Fruit fly (Drosophila melanogaster): Measurements from ENCODE around the gene sofe.

The sofe gene

DNA sequence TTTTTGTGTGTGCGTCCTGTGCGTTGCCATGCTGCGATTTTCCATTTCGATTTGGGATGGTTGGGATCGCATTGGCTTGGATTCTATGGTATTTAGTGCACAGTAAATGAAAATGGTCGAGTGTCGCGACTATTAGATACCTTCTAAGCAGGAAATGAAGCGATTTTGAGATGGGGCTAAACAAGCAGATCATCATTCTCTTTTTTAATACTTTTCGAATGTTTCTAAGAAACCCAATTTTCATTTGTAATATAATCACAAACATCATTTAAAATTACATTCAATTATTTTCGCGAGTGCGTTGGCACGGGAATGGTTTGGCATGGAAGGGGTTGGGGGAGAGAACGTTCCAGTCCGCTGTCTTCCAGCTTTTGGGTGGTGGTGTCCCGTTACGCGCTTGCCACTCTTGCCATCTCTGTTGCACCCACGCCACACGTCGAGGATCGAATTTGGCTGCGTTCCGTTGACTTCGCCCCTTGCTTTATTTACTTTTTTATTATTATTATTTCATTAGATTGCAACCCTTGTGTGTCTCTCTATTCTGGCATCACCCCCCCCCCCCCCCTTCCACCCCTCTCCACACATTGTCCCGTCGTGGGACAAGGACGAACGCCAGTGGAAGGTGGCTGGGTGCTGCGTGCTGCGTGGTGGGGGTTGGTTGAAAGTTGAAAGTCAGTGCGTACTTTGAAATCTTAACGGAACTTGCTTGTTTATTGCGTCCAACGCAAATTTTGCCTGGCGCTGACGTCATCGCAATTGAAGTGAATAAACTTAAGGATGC, 31.7 kb downstream of the sofe start (continued):
- TF ChIP-seq klu (GFP tag; IDR thresholded peaks at IDR 0.05) (no peak), CG18262 (tag; optimal IDR thresholded peaks at IDR 0.05) (peak; percentile 71), CG6854 (GFP tag; optimal IDR thresholded peaks at IDR 0.05) (no peak), lab (GFP tag; optimal IDR thresholded peaks at IDR 0.05) (peak; percentile 7), ase (GFP tag; IDR thresholded peaks at IDR 0.05) (peak; percentile 36; the same call in 1 of the 3 replicates), dan (GFP tag; IDR thresholded peaks at IDR 0.05) (no peak), CG1233 (GFP tag; optimal IDR thresholded peaks at IDR 0.05) (peak; percentile 5), cwo (GFP tag; optimal IDR thresholded peaks at IDR 0.05) (no peak), phol (tag; optimal IDR thresholded peaks at IDR 0.05) (peak; percentile 60), ham (GFP tag; IDR thresholded peaks at IDR 0.05) (no peak), Blimp-1 (GFP tag; optimal IDR thresholded peaks at IDR 0.05) (peak; percentile 41), gt (GFP tag; IDR thresholded peaks at IDR 0.05) (no peak), Nf-YA (GFP tag; IDR thresholded peaks at IDR 0.05) (no peak), Kr (GFP tag; optimal IDR thresholded peaks at IDR 0.05) (no peak), HHEX (GFP tag; optimal IDR thresholded peaks at IDR 0.05) (no peak), nom (GFP tag; optimal IDR thresholded peaks at IDR 0.05) (no peak), CG12104 (GFP tag; optimal IDR thresholded peaks at IDR 0.05) (peak; percentile 9), CG2120 (GFP tag; optimal IDR thresholded peaks at IDR 0.05) (peak; percentile 7), Ets65A (GFP tag) (peak; percentile 59), CG12299 (tag; optimal IDR thresholded peaks at IDR 0.05) (no peak), kni (GFP tag; optimal IDR thresholded peaks at IDR 0.05) (no peak), CG4730 (GFP tag; IDR thresholded peaks at IDR 0.05) (0 out of 2 replicates have a peak, but pooled peaks have one; percentile 33), ATbp (GFP tag; optimal IDR thresholded peaks at IDR 0.05) (peak; percentile 49), Myb (GFP tag; optimal IDR thresholded peaks at IDR 0.05) (peak; percentile 12), az2 (GFP tag; optimal IDR thresholded peaks at IDR 0.05) (peak; percentile 35), CG7556 (GFP tag; optimal IDR thresholded peaks at IDR 0.05) (peak; percentile 50), CG13624 (GFP tag; optimal IDR thresholded peaks at IDR 0.05) (peak; percentile 31), Abd-B (GFP tag; optimal IDR thresholded peaks at IDR 0.05) (peak; percentile 46), seq (GFP tag; IDR thresholded peaks at IDR 0.05) (no peak), Atf-2 (GFP tag; optimal IDR thresholded peaks at IDR 0.05) (peak; percentile 27), CG2712 (tag; optimal IDR thresholded peaks at IDR 0.05) (peak; percentile 78), CG12769 (tag; optimal IDR thresholded peaks at IDR 0.05) (peak; percentile 3), E2f1 (GFP tag; IDR thresholded peaks at IDR 0.05) (peak; percentile 7; the same call in 1 of the 2 replicates), Ssrp (tag; optimal IDR thresholded peaks at IDR 0.05) (peak; percentile 43), CG1832 (GFP tag; optimal IDR thresholded peaks at IDR 0.05) (peak; percentile 33), so (GFP tag; IDR thresholded peaks at IDR 0.05) (no peak), Rx (GFP tag; IDR thresholded peaks at IDR 0.05) (no peak), CoRest (tag; optimal IDR thresholded peaks at IDR 0.05) (peak; percentile 45), zfh1 (GFP tag; IDR thresholded peaks at IDR 0.05) (peak; percentile 59; the same call in 2 of the 3 replicates), CG31224 (GFP tag; IDR thresholded peaks at IDR 0.05) (0 out of 2 replicates have a peak, but pooled peaks have one; percentile 0), Six4 (GFP tag; optimal IDR thresholded peaks at IDR 0.05) (peak; percentile 37), CG3163 (GFP tag; optimal IDR thresholded peaks at IDR 0.05) (no peak), row (GFP tag; IDR thresholded peaks at IDR 0.05) (peak; percentile 73), HmgD (GFP tag; optimal IDR thresholded peaks at IDR 0.05) (no peak), nerfin-2 (GFP tag; IDR thresholded peaks at IDR 0.05; ENCODE audit: partially characterized antibody) (no peak), Hr3 (GFP tag; optimal IDR thresholded peaks at IDR 0.05) (peak; percentile 45), wdn (GFP tag; IDR thresholded peaks at IDR 0.05) (no peak), E2f2 (GFP tag; IDR thresholded peaks at IDR 0.05) (no peak), ranshi (GFP tag; IDR thresholded peaks at IDR 0.05) (0 out of 2 replicates have a peak, but pooled peaks have one; percentile 14)
